Worm (Caenorhabditis elegans): Measurements from ENCODE around the gene F02A9.1.

- TF ChIP-seq snpc-4 (tag; optimal IDR thresholded peaks at IDR 0.05) = no peak
- TF ChIP-seq fos-1 (tag; optimal IDR thresholded peaks at IDR 0.05) = no peak
- no peak for TF ChIP-seq blmp-1 (tag; optimal IDR thresholded peaks at IDR 0.05)
- no peak for TF ChIP-seq nhr-84 (tag; optimal IDR thresholded peaks at IDR 0.05)
- no peak for TF ChIP-seq aly-2 (tag; optimal IDR thresholded peaks at IDR 0.05)
- no peak for TF ChIP-seq elt-2 (tag; optimal IDR thresholded peaks at IDR 0.05)
- TF ChIP-seq unc-62 (GFP tag; optimal IDR thresholded peaks at IDR 0.05) = no peak
- TF ChIP-seq nhr-85 (tag) = no peak
- no peak for TF ChIP-seq nhr-237 (tag; optimal IDR thresholded peaks at IDR 0.05)
- no peak for TF ChIP-seq mep-1 (tag; optimal IDR thresholded peaks at IDR 0.05)
- no peak for TF ChIP-seq lin-15B (tag; optimal IDR thresholded peaks at IDR 0.05)
Observed at ce11 chrIII:9043200-9043599, 34.4 kb downstream of the F02A9.1 start, which contains the start of gene nac-2.
